Worm (Caenorhabditis elegans) whole organism, L3 larva: ENCODE data around the gene sprr-1.

Experiments used
- aly-2 ChIP-seq: fragments of 150-350 bp; optimal IDR thresholded peaks from 2 replicates; lab custom pipeline; 2014; ENCODE audit warnings: missing biosample characterization, missing genetic modification characterization
- ceh-16 ChIP-seq: sonication (generic microtip); optimal IDR thresholded peaks from 2 replicates; lab custom pipeline; 2017; ENCODE audit warnings: missing biosample characterization, missing genetic modification characterization
- ceh-28 ChIP-seq: fragments of 150-350 bp; optimal IDR thresholded peaks from 2 replicates; lab custom pipeline; 2014; ENCODE audit warnings: missing biosample characterization, missing genetic modification reagents, missing genetic modification characterization
- ceh-9 ChIP-seq: sonication (generic microtip); optimal IDR thresholded peaks from 2 replicates; lab custom pipeline; 2018; ENCODE audit warnings: missing biosample characterization, missing genetic modification characterization
- egl-27 ChIP-seq: sonication (generic microtip); optimal IDR thresholded peaks from 4 replicates; lab custom pipeline; 2017; ENCODE audit warnings: missing biosample characterization, missing genetic modification reagents, missing genetic modification characterization
- egl-5 ChIP-seq: fragments of 150-350 bp; optimal IDR thresholded peaks from 2 replicates; lab custom pipeline; 2017; ENCODE audit warnings: missing biosample characterization, missing genetic modification reagents, missing genetic modification characterization, inconsistent platforms
- elt-1 ChIP-seq: fragments of 150-350 bp; optimal IDR thresholded peaks from 2 replicates; lab custom pipeline; 2014; ENCODE audit warnings: missing biosample characterization, missing genetic modification characterization
- elt-2 ChIP-seq: sonication (generic microtip); optimal IDR thresholded peaks from 2 replicates; lab custom pipeline; 2016; ENCODE audit warnings: missing genetic modification reagents, mild to moderate bottlenecking, missing genetic modification characterization, missing compliant biosample characterization
- elt-3 ChIP-seq, 3 experiments: fragments of 150-350 bp in 1 of 3; sonication (generic microtip) in 2 of 3; optimal IDR thresholded peaks; 2 replicates in 2 of 3; 4 replicates in 1 of 3; lab custom pipeline; 2014 to 2017; ENCODE audit warnings: missing biosample characterization in 3 of 3, missing genetic modification characterization in 3 of 3
- fkh-10 ChIP-seq: sonication (generic microtip); optimal IDR thresholded peaks from 2 replicates; lab custom pipeline; 2017; ENCODE audit warnings: missing biosample characterization, missing genetic modification reagents, missing genetic modification characterization
- fkh-2 ChIP-seq: fragments of 150-350 bp; optimal IDR thresholded peaks from 2 replicates; lab custom pipeline; 2014; ENCODE audit warnings: missing biosample characterization, missing genetic modification reagents, missing genetic modification characterization
- fos-1 ChIP-seq: fragments of 150-350 bp; optimal IDR thresholded peaks from 2 replicates; lab custom pipeline; 2014; ENCODE audit warnings: missing biosample characterization, missing genetic modification characterization
- hmg-11 ChIP-seq: sonication (generic microtip); optimal IDR thresholded peaks from 2 replicates; lab custom pipeline; 2016; ENCODE audit warnings: missing genetic modification characterization, missing compliant biosample characterization
- jun-1 ChIP-seq: fragments of 150-350 bp; optimal IDR thresholded peaks from 2 replicates; lab custom pipeline; 2014; ENCODE audit warnings: missing biosample characterization, missing genetic modification reagents, missing genetic modification characterization
- mdl-1 ChIP-seq: fragments of 150-350 bp; optimal IDR thresholded peaks from 2 replicates; lab custom pipeline; 2014; ENCODE audit warnings: missing biosample characterization, missing genetic modification characterization
- mml-1 ChIP-seq: fragments of 150-350 bp; sonication (generic microtip); optimal IDR thresholded peaks from 3 replicates; lab custom pipeline; 2014; ENCODE audit warnings: missing biosample characterization, missing genetic modification characterization
- nhr-11 ChIP-seq: fragments of 150-350 bp; optimal IDR thresholded peaks from 2 replicates; lab custom pipeline; 2014; ENCODE audit warnings: missing biosample characterization, missing genetic modification characterization
- nhr-12 ChIP-seq: fragments of 150-350 bp; optimal IDR thresholded peaks from 2 replicates; lab custom pipeline; 2014; ENCODE audit warnings: missing biosample characterization, missing genetic modification characterization
- nhr-23 ChIP-seq: fragments of 150-350 bp; optimal IDR thresholded peaks from 2 replicates; lab custom pipeline; 2014; ENCODE audit warnings: missing biosample characterization, missing genetic modification reagents, missing genetic modification characterization
- nhr-237 ChIP-seq: fragments of 150-350 bp; optimal IDR thresholded peaks from 2 replicates; lab custom pipeline; 2014; ENCODE audit warnings: missing biosample characterization, missing genetic modification characterization
- nhr-25 ChIP-seq: sonication (generic microtip); optimal IDR thresholded peaks from 2 replicates; lab custom pipeline; 2017; ENCODE audit warnings: missing biosample characterization, missing genetic modification characterization
- nhr-67 ChIP-seq: fragments of 150-350 bp; optimal IDR thresholded peaks from 2 replicates; lab custom pipeline; 2014; ENCODE audit warnings: missing biosample characterization, missing genetic modification characterization
- nhr-77 ChIP-seq: fragments of 150-350 bp; optimal IDR thresholded peaks from 2 replicates; lab custom pipeline; 2014; ENCODE audit warnings: missing biosample characterization, missing genetic modification characterization
- pha-4 ChIP-seq: fragments of 150-350 bp; optimal IDR thresholded peaks from 2 replicates; lab custom pipeline; 2014; ENCODE audit warnings: missing biosample characterization, missing genetic modification reagents, missing genetic modification characterization
- sea-2 ChIP-seq: fragments of 150-350 bp; sonication (generic microtip); optimal IDR thresholded peaks from 4 replicates; lab custom pipeline; 2014; ENCODE audit warnings: missing biosample characterization, missing genetic modification reagents, missing genetic modification characterization
- skn-1 ChIP-seq: fragments of 150-350 bp; optimal IDR thresholded peaks from 2 replicates; lab custom pipeline; 2014; ENCODE audit warnings: missing biosample characterization, missing genetic modification characterization
- snpc-4 ChIP-seq: fragments of 150-350 bp; optimal IDR thresholded peaks from 2 replicates; lab custom pipeline; 2014; ENCODE audit warnings: missing biosample characterization, missing genetic modification characterization
- tbx-2 ChIP-seq: sonication (generic microtip); optimal IDR thresholded peaks from 2 replicates; lab custom pipeline; 2016; ENCODE audit warnings: mild to moderate bottlenecking, missing genetic modification characterization, missing compliant biosample characterization
- unc-39 ChIP-seq: sonication (generic microtip); optimal IDR thresholded peaks from 4 replicates; lab custom pipeline; 2017; ENCODE audit warnings: missing biosample characterization, missing genetic modification characterization
- unc-62 ChIP-seq: fragments of 150-350 bp; sonication (generic microtip); optimal IDR thresholded peaks from 4 replicates; lab custom pipeline; 2014; ENCODE audit warnings: missing biosample characterization, missing genetic modification reagents, missing genetic modification characterization
- zag-1 ChIP-seq: fragments of 150-350 bp; optimal IDR thresholded peaks from 2 replicates; lab custom pipeline; 2014; ENCODE audit warnings: missing biosample characterization, missing genetic modification characterization
- ztf-11 ChIP-seq: fragments of 150-350 bp; optimal IDR thresholded peaks from 2 replicates; lab custom pipeline; 2014; ENCODE audit warnings: missing biosample characterization, missing genetic modification characterization
- ztf-4 ChIP-seq: fragments of 150-350 bp; optimal IDR thresholded peaks from 2 replicates; lab custom pipeline; 2014; ENCODE audit warnings: missing biosample characterization, missing genetic modification characterization

Gene sprr-1

ce11 chrX:15469957-15470548, 4.0 kb downstream of the sprr-1 start:
- no peak for TF ChIP-seq fos-1
- peak; percentile 98 for TF ChIP-seq elt-1 (tag; lab: Kevin White, UChicago)

ce11 chrX:15477309-15477708, 11.2 kb downstream of the sprr-1 start, which contains the start of gene exc-1:
Gene exc-1, minus strand, starts transcription at chrX:15477409.
- no peak for TF ChIP-seq ztf-4 (tag; lab: Kevin White, UChicago)
- TF ChIP-seq nhr-77 (tag; lab: Kevin White, UChicago), result no peak
- no peak for TF ChIP-seq pha-4 (tag; lab: Kevin White, UChicago)
- TF ChIP-seq nhr-23 (tag; lab: Kevin White, UChicago), result no peak

- TF ChIP-seq egl-5 (tag; lab: Kevin White, UChicago) (no peak), ceh-16 (no peak), ceh-28 (tag; lab: Kevin White, UChicago) (no peak), egl-27 (tag; lab: Kevin White, UChicago) (no peak), fkh-2 (tag; lab: Kevin White, UChicago) (no peak), elt-2 (tag; lab: Kevin White, UChicago) (no peak), tbx-2 (tag; lab: Kevin White, UChicago) (no peak), sea-2 (GFP tag; lab: Kevin White, UChicago) (no peak), unc-62 (no peak), aly-2 (tag; lab: Kevin White, UChicago) (no peak), unc-39 (tag; lab: Kevin White, UChicago) (no peak), skn-1 (no peak), nhr-12 (tag; lab: Kevin White, UChicago) (no peak), nhr-11 (tag; lab: Kevin White, UChicago) (no peak), pha-4 (tag; lab: Kevin White, UChicago) (no peak), hmg-11 (tag; lab: Kevin White, UChicago) (no peak), mdl-1 (no peak)
These were observed 12.6 kb downstream of the sprr-1 start, which contains the start of gene gcy-36 for ce11 chrX:15478717-15479116. Gene gcy-36, plus strand, starts transcription at chrX:15479017.

- TF ChIP-seq nhr-237 (tag; lab: Kevin White, UChicago) (no peak), fkh-10 (GFP tag; lab: Kevin White, UChicago) (no peak), skn-1 (no peak), ztf-11 (no peak), pha-4 (tag; lab: Kevin White, UChicago) (no peak), nhr-23 (tag; lab: Kevin White, UChicago) (no peak), nhr-25 (tag; lab: Kevin White, UChicago) (peak; percentile 58), snpc-4 (tag; lab: Kevin White, UChicago) (no peak), elt-1 (tag; lab: Kevin White, UChicago) (peak; percentile 67), fkh-2 (tag; lab: Kevin White, UChicago) (no peak), tbx-2 (tag; lab: Kevin White, UChicago) (no peak), mml-1 (tag; lab: Kevin White, UChicago) (no peak), jun-1 (tag; lab: Kevin White, UChicago) (no peak), ceh-16 (no peak)
- TF ChIP-seq, all 47 proteins: peak for 2
These were observed 19.2 kb downstream of the sprr-1 start for ce11 chrX:15485262-15485661.

ce11 chrX:15487162-15487561, 21.1 kb downstream of the sprr-1 start:
- TF ChIP-seq ceh-9 (no peak), zag-1 (tag; lab: Kevin White, UChicago) (no peak), elt-3 (tag; optimal IDR thresholded peaks at IDR 0.05; lab: Kevin White, UChicago) (peak in 1 of 3 experiments; percentile 49), fkh-10 (GFP tag; lab: Kevin White, UChicago) (no peak), nhr-67 (tag; lab: Kevin White, UChicago) (no peak), fkh-2 (tag; lab: Kevin White, UChicago) (no peak), elt-1 (tag; lab: Kevin White, UChicago) (peak; percentile 14)
